Worm (Caenorhabditis elegans) whole organism, L1 larva: ENCODE data around the gene elt-1.

Experiments used
- ama-1 ChIP-seq: fragments of 150-350 bp; optimal IDR thresholded peaks from 2 replicates; lab custom pipeline; 2014
- elt-2 ChIP-seq: sonication (generic microtip); optimal IDR thresholded peaks from 2 replicates; lab custom pipeline; 2016; ENCODE audit warnings: missing genetic modification characterization, mild to moderate bottlenecking, inconsistent platforms, missing compliant biosample characterization, missing genetic modification reagents
- fkh-10 ChIP-seq: sonication (generic microtip); optimal IDR thresholded peaks from 2 replicates; lab custom pipeline; 2017; ENCODE audit warnings: missing biosample characterization, missing genetic modification reagents, missing genetic modification characterization
- fos-1 ChIP-seq: fragments of 150-350 bp; optimal IDR thresholded peaks from 2 replicates; lab custom pipeline; 2014; ENCODE audit warnings: missing biosample characterization, missing genetic modification characterization
- hlh-17 ChIP-seq: fragments of 200-800 bp; sonication (Bioruptor generic); optimal IDR thresholded peaks from 2 replicates; lab custom pipeline; 2018; ENCODE audit warnings: missing genetic modification characterization, mild to moderate bottlenecking, missing compliant biosample characterization, moderate library complexity, borderline replicate concordance
- lin-39 ChIP-seq: fragments of 150-350 bp; optimal IDR thresholded peaks from 2 replicates; lab custom pipeline; 2014; ENCODE audit warnings: missing biosample characterization, missing genetic modification reagents, missing genetic modification characterization
- nhr-237 ChIP-seq: fragments of 150-350 bp; optimal IDR thresholded peaks from 2 replicates; lab custom pipeline; 2014; ENCODE audit warnings: missing biosample characterization, missing genetic modification characterization
- nhr-47 ChIP-seq: sonication (generic microtip); optimal IDR thresholded peaks from 2 replicates; lab custom pipeline; 2016; ENCODE audit warnings: mild to moderate bottlenecking, missing genetic modification characterization, moderate library complexity, missing compliant biosample characterization
- sptf-1 ChIP-seq: fragments of 150-350 bp; optimal IDR thresholded peaks from 2 replicates; lab custom pipeline; 2014; ENCODE audit warnings: missing biosample characterization, missing genetic modification characterization
- xbp-1 ChIP-seq: sonication (generic microtip); optimal IDR thresholded peaks from 2 replicates; lab custom pipeline; 2016; ENCODE audit warnings: missing genetic modification characterization, missing compliant biosample characterization

ce11 chrIV:9624275-9624674 is 9.5 kb downstream of the elt-1 start, which contains the start of gene W09C2.8:
- TF ChIP-seq nhr-47 (tag; lab: Kevin White, UChicago) = no peak
- no peak for TF ChIP-seq ama-1
- no peak for TF ChIP-seq fos-1 (tag; lab: Kevin White, UChicago)
- no peak for TF ChIP-seq nhr-237 (tag; lab: Kevin White, UChicago)
- no peak for TF ChIP-seq lin-39
- TF ChIP-seq elt-2 (tag; lab: Kevin White, UChicago) = no peak
- no peak for TF ChIP-seq xbp-1
- TF ChIP-seq hlh-17 (GFP tag; lab: Kevin White, UChicago) = no peak
- TF ChIP-seq fkh-10 (GFP tag; lab: Kevin White, UChicago) = no peak
- no peak for TF ChIP-seq sptf-1 (tag; lab: Kevin White, UChicago)
